Fruit fly (Drosophila melanogaster) whole organism: Measurements from ENCODE around the gene CG6696.

Source experiments
- CG8478 ChIP-seq: fragments of >200 bp; optimal IDR thresholded peaks from 2 replicates; lab custom pipeline; 2018; ENCODE audit warnings: inconsistent platforms
- pan ChIP-seq: fragments of >200 bp; optimal IDR thresholded peaks from 2 replicates; lab custom pipeline; 2017
- usp ChIP-seq: fragments of >200 bp; optimal IDR thresholded peaks from 2 replicates; lab custom pipeline; 2017; ENCODE audit warnings: missing biosample characterization, missing genetic modification characterization, mixed read lengths

DNA sequence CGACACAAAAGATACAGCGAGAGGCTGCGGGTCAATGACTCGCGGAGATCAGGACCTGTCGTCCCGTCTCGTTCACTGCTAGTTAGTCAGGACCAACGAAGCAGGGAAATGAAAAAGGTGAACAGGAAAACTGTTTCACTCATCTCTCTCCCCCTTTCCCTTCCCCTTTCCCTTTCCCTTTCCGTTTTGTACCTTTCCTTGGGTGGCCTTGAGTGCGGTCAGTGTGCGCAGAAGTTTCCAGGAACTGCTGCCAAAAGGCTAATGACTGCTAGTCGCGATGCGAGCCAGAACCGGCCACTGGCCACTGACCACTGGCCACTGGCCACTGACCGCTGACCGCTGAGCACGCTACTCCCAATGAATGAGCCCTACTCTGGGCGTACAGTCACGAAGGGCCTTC is 33.6 kb upstream of the CG6696 start:
- TF ChIP-seq usp (GFP tag; lab: Kevin White, UChicago) (no peak), pan (lab: Kevin White, UChicago) (no peak), CG8478 (lab: Kevin White, UChicago) (no peak)
